Worm (Caenorhabditis elegans) whole organism, L1 larva: ENCODE data around the gene C23G10.1.
A peak's percentile ranks its signal among the peaks of the same experiment; 100 is the strongest.

Experiments
- C04F5.9 ChIP-seq: sonication (generic microtip); optimal IDR thresholded peaks from 2 replicates; lab custom pipeline; 2016; ENCODE audit warnings: missing genetic modification characterization, missing compliant biosample characterization
- C16A3.4 ChIP-seq: fragments of 150-350 bp; optimal IDR thresholded peaks from 2 replicates; lab custom pipeline; 2014; ENCODE audit warnings: missing biosample characterization, missing genetic modification characterization
- C34B4.2 ChIP-seq: sonication (generic microtip); optimal IDR thresholded peaks from 2 replicates; lab custom pipeline; 2017; ENCODE audit warnings: mild to moderate bottlenecking, missing genetic modification characterization, missing compliant biosample characterization
- alr-1 ChIP-seq: fragments of 200-800 bp; sonication (Bioruptor generic); optimal IDR thresholded peaks from 2 replicates; lab custom pipeline; 2018; ENCODE audit warnings: borderline replicate concordance, mild to moderate bottlenecking, missing genetic modification characterization, missing compliant biosample characterization
- aly-2 ChIP-seq: fragments of 150-350 bp; optimal IDR thresholded peaks from 2 replicates; lab custom pipeline; 2014; ENCODE audit warnings: missing biosample characterization, missing genetic modification characterization
- ama-1 ChIP-seq: fragments of 150-350 bp; optimal IDR thresholded peaks from 2 replicates; lab custom pipeline; 2014
- ceh-8 ChIP-seq: fragments of 200-800 bp; sonication (Bioruptor generic); optimal IDR thresholded peaks from 2 replicates; lab custom pipeline; 2018; ENCODE audit warnings: mild to moderate bottlenecking, missing genetic modification characterization, moderate library complexity, missing compliant biosample characterization
- ceh-82 ChIP-seq, 3 experiments: fragments of 150-350 bp in 1 of 3; sonication (generic microtip) in 2 of 3; optimal IDR thresholded peaks; 2 replicates each; lab custom pipeline; 2014 to 2017; ENCODE audit warnings: missing biosample characterization in 3 of 3, missing genetic modification characterization in 3 of 3
- efl-3 ChIP-seq: fragments of 200-800 bp; sonication (Bioruptor generic); optimal IDR thresholded peaks from 2 replicates; lab custom pipeline; 2018; ENCODE audit warnings: mild to moderate bottlenecking, missing genetic modification characterization, missing compliant biosample characterization
- egl-13 ChIP-seq: sonication (generic microtip); optimal IDR thresholded peaks from 2 replicates; lab custom pipeline; 2016; ENCODE audit warnings: missing genotype, missing genetic modification reagents, missing genetic modification characterization, missing compliant biosample characterization
- elt-2 ChIP-seq: sonication (generic microtip); optimal IDR thresholded peaks from 2 replicates; lab custom pipeline; 2016; ENCODE audit warnings: missing genetic modification characterization, mild to moderate bottlenecking, inconsistent platforms, missing compliant biosample characterization, missing genetic modification reagents
- fkh-10 ChIP-seq: sonication (generic microtip); optimal IDR thresholded peaks from 2 replicates; lab custom pipeline; 2017; ENCODE audit warnings: missing biosample characterization, missing genetic modification reagents, missing genetic modification characterization
- fkh-8 ChIP-seq: sonication (generic microtip); optimal IDR thresholded peaks from 2 replicates; lab custom pipeline; 2016; ENCODE audit warnings: mild to moderate bottlenecking, missing genetic modification characterization, missing compliant biosample characterization
- fos-1 ChIP-seq: fragments of 150-350 bp; optimal IDR thresholded peaks from 2 replicates; lab custom pipeline; 2014; ENCODE audit warnings: missing biosample characterization, missing genetic modification characterization
- hlh-4 ChIP-seq: sonication (generic microtip); optimal IDR thresholded peaks from 2 replicates; lab custom pipeline; 2016; ENCODE audit warnings: mild to moderate bottlenecking, missing genetic modification characterization, missing compliant biosample characterization
- mdl-1 ChIP-seq, 2 experiments: fragments of 150-350 bp; optimal IDR thresholded peaks; 2 replicates each; lab custom pipeline; 2014 to 2017; ENCODE audit warnings: missing biosample characterization in 2 of 2, missing genetic modification characterization in 2 of 2, inconsistent platforms in 1 of 2
- mef-2 ChIP-seq: fragments of 150-350 bp; optimal IDR thresholded peaks from 2 replicates; lab custom pipeline; 2014; ENCODE audit warnings: missing biosample characterization, missing genetic modification characterization
- mep-1 ChIP-seq: fragments of 150-350 bp; optimal IDR thresholded peaks from 2 replicates; lab custom pipeline; 2014; ENCODE audit warnings: missing biosample characterization, missing genetic modification characterization
- nhr-11 ChIP-seq: fragments of 150-350 bp; optimal IDR thresholded peaks from 2 replicates; lab custom pipeline; 2014; ENCODE audit warnings: missing biosample characterization, missing genetic modification characterization
- nhr-12 ChIP-seq: sonication (generic microtip); optimal IDR thresholded peaks from 2 replicates; lab custom pipeline; 2017; ENCODE audit warnings: missing biosample characterization, missing genetic modification characterization
- nhr-237 ChIP-seq: fragments of 150-350 bp; optimal IDR thresholded peaks from 2 replicates; lab custom pipeline; 2014; ENCODE audit warnings: missing biosample characterization, missing genetic modification characterization
- nhr-47 ChIP-seq: sonication (generic microtip); optimal IDR thresholded peaks from 2 replicates; lab custom pipeline; 2016; ENCODE audit warnings: mild to moderate bottlenecking, missing genetic modification characterization, moderate library complexity, missing compliant biosample characterization
- nhr-84 ChIP-seq: sonication (generic microtip); optimal IDR thresholded peaks from 2 replicates; lab custom pipeline; 2017; ENCODE audit warnings: missing biosample characterization, missing genetic modification characterization
- nhr-85 ChIP-seq: sonication (generic microtip); peaks from one replicate; lab custom pipeline; 2016; ENCODE audit warnings: missing genetic modification characterization, inconsistent platforms, missing compliant biosample characterization
- pax-3 ChIP-seq: fragments of 200-800 bp; sonication (Bioruptor generic); optimal IDR thresholded peaks from 2 replicates; lab custom pipeline; 2018; ENCODE audit warnings: mild to moderate bottlenecking, missing genetic modification characterization, moderate library complexity, missing compliant biosample characterization
- rnt-1 ChIP-seq: sonication (generic microtip); optimal IDR thresholded peaks from 2 replicates; lab custom pipeline; 2016; ENCODE audit warnings: mild to moderate bottlenecking, missing genetic modification characterization, moderate library complexity, missing compliant biosample characterization
- skn-1 ChIP-seq: fragments of 150-350 bp; optimal IDR thresholded peaks from 2 replicates; lab custom pipeline; 2014; ENCODE audit warnings: missing biosample characterization, missing genetic modification characterization
- snpc-4 ChIP-seq: fragments of 150-350 bp; optimal IDR thresholded peaks from 2 replicates; lab custom pipeline; 2014; ENCODE audit warnings: missing biosample characterization, missing genetic modification characterization
- sox-4 ChIP-seq: sonication (generic microtip); optimal IDR thresholded peaks from 2 replicates; lab custom pipeline; 2016; ENCODE audit warnings: missing genetic modification characterization, missing compliant biosample characterization
- sptf-1 ChIP-seq: fragments of 150-350 bp; optimal IDR thresholded peaks from 2 replicates; lab custom pipeline; 2014; ENCODE audit warnings: missing biosample characterization, missing genetic modification characterization
- tlp-1 ChIP-seq: fragments of 150-350 bp; optimal IDR thresholded peaks from 2 replicates; lab custom pipeline; 2014; ENCODE audit warnings: missing biosample characterization, missing genetic modification characterization
- unc-62 ChIP-seq: fragments of 150-350 bp; optimal IDR thresholded peaks from 2 replicates; lab custom pipeline; 2014; ENCODE audit warnings: missing biosample characterization, missing genetic modification reagents, missing genetic modification characterization
- unc-98 ChIP-seq: fragments of 200-800 bp; sonication (Bioruptor generic); IDR thresholded peaks from 2 replicates; pipeline ENCODE4 v1.3.6; 2022; ENCODE audit warnings: missing genetic modification characterization, missing compliant biosample characterization
- xbp-1 ChIP-seq: sonication (generic microtip); optimal IDR thresholded peaks from 2 replicates; lab custom pipeline; 2016; ENCODE audit warnings: missing genetic modification characterization, missing compliant biosample characterization
- zag-1 ChIP-seq: fragments of 150-350 bp; optimal IDR thresholded peaks from 2 replicates; lab custom pipeline; 2014; ENCODE audit warnings: missing biosample characterization, missing genetic modification characterization
- zip-4 ChIP-seq: fragments of 200-800 bp; sonication (Bioruptor generic); optimal IDR thresholded peaks from 2 replicates; lab custom pipeline; 2018; ENCODE audit warnings: mild to moderate bottlenecking, missing genetic modification characterization, moderate library complexity, missing compliant biosample characterization
- ztf-11 ChIP-seq, 2 experiments: sonication (generic microtip); optimal IDR thresholded peaks; 2 replicates each; lab custom pipeline; 2016 to 2017; ENCODE audit warnings: missing genetic modification characterization in 2 of 2, missing biosample characterization in 1 of 2, missing compliant biosample characterization in 1 of 2

C23G10.1 gene

DNA sequence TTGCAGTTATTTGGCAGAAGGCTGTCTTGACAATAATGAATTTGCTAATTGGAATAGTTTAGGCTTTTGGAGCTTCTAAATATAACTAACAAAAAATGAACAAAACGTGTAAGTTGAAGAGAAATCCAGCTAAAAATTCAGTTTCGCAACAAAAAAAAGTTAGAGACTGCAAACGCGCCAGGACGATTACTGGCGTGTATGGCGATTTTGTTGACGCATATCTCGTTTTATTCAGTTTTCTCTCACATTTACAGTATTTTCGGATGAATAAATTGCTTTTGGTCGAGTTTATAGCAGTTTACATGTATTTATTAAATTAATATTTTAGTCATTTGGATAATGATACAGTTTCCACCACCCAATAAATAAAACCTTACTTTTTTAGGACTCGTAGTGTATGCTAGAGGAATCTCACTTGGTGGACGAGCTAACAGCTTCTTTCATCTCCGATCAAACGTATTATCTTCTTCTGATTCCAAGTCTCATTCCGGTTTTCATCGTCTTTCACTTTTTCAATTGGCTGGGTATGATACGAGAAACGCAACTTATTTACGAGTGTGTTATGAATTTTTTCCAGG lies 36.0 kb upstream of the C23G10.1 start, which contains the start of the genes abcf-3 and F42A10.5 (continued):
- TF ChIP-seq skn-1 (tag; lab: Kevin White, UChicago) = peak; percentile 85
- peak; percentile 23 for TF ChIP-seq aly-2 (tag; lab: Kevin White, UChicago)
- peak; percentile 61 for TF ChIP-seq xbp-1 (tag; lab: Kevin White, UChicago)
- no peak for TF ChIP-seq sptf-1 (tag; lab: Kevin White, UChicago)
- TF ChIP-seq zip-4 (GFP tag; lab: Kevin White, UChicago) = peak; percentile 21
- peak; percentile 88 for TF ChIP-seq mep-1
- peak; percentile 40 for TF ChIP-seq fkh-8
- TF ChIP-seq ceh-82 (tag; optimal IDR thresholded peaks at IDR 0.05; lab: Kevin White, UChicago) = peak; percentile 67 to 80 (median 76)
- no peak for TF ChIP-seq C34B4.2
- TF ChIP-seq, all 84 proteins: peak for 49

DNA sequence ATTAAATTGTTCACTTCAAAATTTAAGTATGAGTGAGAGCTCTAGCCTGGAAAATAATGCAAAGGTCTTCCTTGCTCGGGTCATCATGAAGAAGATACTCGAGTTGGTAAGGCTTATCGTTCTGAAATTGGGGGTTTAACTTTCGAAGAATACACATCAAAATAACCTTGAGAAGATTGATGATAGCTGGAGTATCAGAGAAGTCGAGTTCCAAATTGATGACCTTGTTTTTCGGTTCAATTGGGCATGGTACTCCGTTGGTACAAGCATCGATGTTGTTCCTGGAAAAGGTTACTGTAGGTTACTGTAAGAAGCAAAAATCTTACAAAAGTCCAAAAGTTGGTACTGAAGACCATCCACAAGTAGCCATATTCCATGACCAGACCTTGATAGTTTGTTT lies 32.9 kb upstream of the C23G10.1 start:
- no peak for TF ChIP-seq alr-1
- no peak for TF ChIP-seq tlp-1
- no peak for TF ChIP-seq unc-62 (GFP tag; lab: Kevin White, UChicago)
- TF ChIP-seq C16A3.4 (tag; lab: Kevin White, UChicago) = no peak
- no peak for TF ChIP-seq ceh-8 (GFP tag; lab: Kevin White, UChicago)
- TF ChIP-seq efl-3 (GFP tag; lab: Kevin White, UChicago) = no peak
- no peak for TF ChIP-seq ztf-11 (tag; optimal IDR thresholded peaks at IDR 0.05; lab: Kevin White, UChicago)
- no peak for TF ChIP-seq ama-1 (lab: Kevin White, UChicago)
- no peak for TF ChIP-seq pax-3 (tag; lab: Kevin White, UChicago)
- no peak for TF ChIP-seq zip-4 (GFP tag; lab: Kevin White, UChicago)
- no peak for TF ChIP-seq mdl-1 (tag; optimal IDR thresholded peaks at IDR 0.05; lab: Kevin White, UChicago)
- TF ChIP-seq nhr-12 (tag; lab: Kevin White, UChicago) = no peak
- TF ChIP-seq mep-1 = no peak
- no peak for TF ChIP-seq nhr-11 (tag; lab: Kevin White, UChicago)
- no peak for TF ChIP-seq nhr-237 (tag; lab: Kevin White, UChicago)
- TF ChIP-seq nhr-84 (tag; lab: Kevin White, UChicago) = no peak
- TF ChIP-seq nhr-85 = no peak
- TF ChIP-seq egl-13 (tag; lab: Kevin White, UChicago) = no peak
- TF ChIP-seq snpc-4 = no peak

DNA sequence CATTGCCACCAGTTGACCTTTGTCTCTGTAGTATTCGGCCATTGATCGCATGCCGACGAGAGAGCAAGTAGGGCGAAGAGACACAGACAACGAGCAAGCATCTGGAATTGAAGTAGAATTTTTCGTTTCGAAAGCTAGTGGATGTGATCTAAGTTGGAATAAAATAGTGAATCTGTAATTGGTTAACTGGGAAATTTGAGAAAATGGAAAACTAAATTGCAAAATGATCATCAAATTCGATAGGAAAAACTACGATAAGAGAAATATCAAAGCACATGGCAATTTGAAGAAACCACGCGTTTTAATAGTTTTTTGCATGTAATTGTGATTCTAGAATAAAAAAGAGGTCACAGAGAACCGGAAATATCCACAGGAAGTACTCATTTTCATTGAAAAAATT lies 32.3 kb upstream of the C23G10.1 start, which contains the start of gene F42A10.6:
Gene F42A10.6, minus strand, starts transcription at position 101 of the 400 bp plus-strand sequence.
- TF ChIP-seq ztf-11 (tag; optimal IDR thresholded peaks at IDR 0.05; lab: Kevin White, UChicago) (no peak), hlh-4 (tag; lab: Kevin White, UChicago) (no peak)

DNA sequence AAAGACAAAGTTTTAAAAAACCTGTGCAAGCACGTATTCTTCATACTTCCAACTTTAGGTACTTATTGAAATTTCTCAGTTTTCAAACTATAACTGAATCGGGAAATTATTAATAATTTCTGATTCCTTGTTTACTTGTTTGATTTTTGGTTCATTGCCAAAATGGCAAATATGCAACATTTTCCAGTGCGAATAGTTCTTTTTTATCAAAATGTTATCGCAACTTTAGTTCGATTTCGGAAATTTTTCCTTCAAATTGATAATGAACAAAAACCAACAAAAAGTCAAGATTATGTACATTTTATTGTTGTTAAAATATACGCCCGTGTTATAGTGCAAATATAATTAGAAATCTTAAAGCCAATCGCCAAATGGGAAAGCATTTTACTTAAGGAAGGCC lies 31.5 kb upstream of the C23G10.1 start:
- TF ChIP-seq nhr-12 (tag; lab: Kevin White, UChicago) = no peak
- no peak for TF ChIP-seq unc-98 (GFP tag; lab: Robert Waterston, UW)
- TF ChIP-seq zag-1 = no peak
- TF ChIP-seq elt-2 (tag; lab: Kevin White, UChicago) = peak; percentile 33

DNA sequence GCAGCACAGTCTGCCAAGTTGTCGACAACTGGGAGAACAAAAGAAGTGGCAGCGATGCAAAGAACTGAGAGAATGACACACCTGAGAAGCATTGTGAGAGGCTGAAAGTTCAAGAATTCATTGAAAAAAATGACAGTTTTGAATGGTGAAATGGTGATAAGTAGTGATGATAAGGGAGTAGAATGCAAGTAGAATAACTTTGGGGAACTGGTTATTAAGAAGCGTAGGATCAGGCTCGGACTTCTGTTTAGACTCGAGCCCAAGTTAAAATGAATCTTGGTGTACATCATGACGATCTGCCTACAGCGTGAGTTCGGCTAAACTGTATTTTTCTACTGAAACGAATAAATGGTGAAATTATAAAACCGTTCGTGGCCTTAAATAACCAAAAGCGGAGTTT lies 30.5 kb upstream of the C23G10.1 start, which contains the start of gene F42A10.7:
Gene F42A10.7, minus strand, starts transcription at position 101 of the 400 bp plus-strand sequence.
- TF ChIP-seq mef-2 (tag; lab: Kevin White, UChicago) = no peak
- TF ChIP-seq rnt-1 (tag; lab: Kevin White, UChicago) = no peak
- TF ChIP-seq C04F5.9 (tag; lab: Kevin White, UChicago) = no peak
- no peak for TF ChIP-seq ceh-82 (tag; optimal IDR thresholded peaks at IDR 0.05; lab: Kevin White, UChicago)
- TF ChIP-seq fkh-10 (GFP tag; lab: Kevin White, UChicago) = no peak
- TF ChIP-seq nhr-47 (tag; lab: Kevin White, UChicago) = no peak
- no peak for TF ChIP-seq sox-4 (tag; lab: Kevin White, UChicago)
- TF ChIP-seq fos-1 = no peak
